Worm (Caenorhabditis elegans): ENCODE data around the gene C56E6.4.

Gene C56E6.4

DNA sequence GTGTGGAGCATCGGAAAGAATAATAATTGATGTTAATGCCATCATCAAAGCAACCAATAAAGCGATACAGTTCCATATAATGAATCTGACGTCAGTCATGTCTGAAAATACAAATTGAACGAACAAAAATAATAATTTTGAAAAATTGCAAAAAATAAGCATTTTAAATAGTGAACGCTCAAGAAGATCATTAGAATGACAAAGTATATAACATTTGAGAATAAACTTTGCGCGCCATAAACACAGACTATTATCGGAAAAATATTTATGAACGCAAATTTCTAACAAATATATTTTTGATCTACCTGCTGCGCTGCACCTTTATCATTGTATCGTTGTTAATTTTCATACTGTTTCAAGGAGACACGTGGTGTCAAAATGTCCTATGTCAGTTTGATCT is 27.1 kb downstream of the C56E6.4 start, which contains the start of gene R05G9.3:
R05G9.3 (minus strand) TSS at position 101 of the 400 bp plus-strand sequence.
- TF ChIP-seq F13C5.2 (tag; optimal IDR thresholded peaks at IDR 0.05) (no peak), B0310.2 (tag; optimal IDR thresholded peaks at IDR 0.05) (no peak), ama-1 (optimal IDR thresholded peaks at IDR 0.05) (no peak), ceh-13 (GFP tag; optimal IDR thresholded peaks at IDR 0.05) (no peak), tbx-37 (GFP tag; conservative IDR thresholded peaks at IDR 0.05) (no peak), ceh-36 (tag; optimal IDR thresholded peaks at IDR 0.05) (no peak), hmbx-1 (tag; optimal IDR thresholded peaks at IDR 0.05) (no peak), scrt-1 (GFP tag; IDR thresholded peaks at IDR 0.05) (no peak), pes-1 (GFP tag; IDR thresholded peaks at IDR 0.05) (no peak), aly-1 (tag; optimal IDR thresholded peaks at IDR 0.05) (no peak), hnd-1 (tag; optimal IDR thresholded peaks at IDR 0.05) (no peak), sea-1 (GFP tag; conservative IDR thresholded peaks at IDR 0.05) (no peak), tbx-11 (GFP tag; IDR thresholded peaks at IDR 0.05) (no peak)

DNA sequence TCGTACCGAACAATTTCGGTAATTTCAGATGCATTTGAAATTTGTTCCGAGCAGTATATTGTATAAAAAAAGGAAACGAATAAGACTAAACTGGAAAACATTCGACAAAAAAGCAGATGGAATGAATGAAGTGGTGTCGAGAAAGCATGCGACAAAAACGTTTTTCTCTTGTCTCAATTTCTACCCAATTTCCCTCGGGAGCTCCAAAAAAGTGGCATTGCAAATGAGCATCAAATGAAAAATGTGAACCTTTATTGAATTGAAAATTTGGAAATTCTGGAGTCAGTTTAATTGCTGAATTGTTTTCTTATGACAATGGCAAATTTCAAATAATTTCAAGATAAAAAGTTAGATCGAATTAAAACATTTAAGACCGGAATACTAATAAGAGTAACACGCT is 28.4 kb downstream of the C56E6.4 start, which contains the start of gene R05G9.5:
R05G9.5 (minus strand) TSS at position 101 of the 400 bp plus-strand sequence.
- TF ChIP-seq ceh-36 (tag; optimal IDR thresholded peaks at IDR 0.05) (no peak), ama-1 (optimal IDR thresholded peaks at IDR 0.05) (no peak), tbx-11 (GFP tag; IDR thresholded peaks at IDR 0.05) (no peak), B0310.2 (tag; optimal IDR thresholded peaks at IDR 0.05) (no peak)

DNA sequence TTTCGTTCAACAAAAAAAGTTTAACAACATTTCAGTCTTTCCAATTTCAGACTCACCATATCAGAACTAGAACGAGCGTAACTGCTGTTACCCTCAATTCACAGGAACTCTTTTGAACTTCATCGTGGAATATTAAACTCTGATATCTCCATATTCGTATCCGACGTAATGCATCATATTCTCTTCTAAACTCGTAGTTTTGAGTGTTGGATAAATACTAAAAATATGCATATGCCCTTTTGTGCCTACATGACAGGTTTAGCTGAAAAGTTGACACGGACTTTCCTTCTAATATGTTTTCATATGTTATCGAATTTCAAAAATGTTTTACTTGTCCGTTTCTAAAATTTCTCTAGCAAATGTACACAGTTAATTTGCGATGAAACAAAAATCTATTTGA is 29.5 kb downstream of the C56E6.4 start, which contains the start of gene twk-49:
twk-49 (minus strand) TSS at position 101 of the 400 bp plus-strand sequence.
- TF ChIP-seq scrt-1 (GFP tag; IDR thresholded peaks at IDR 0.05) = no peak
- no peak for TF ChIP-seq ceh-36 (tag; optimal IDR thresholded peaks at IDR 0.05)
- no peak for TF ChIP-seq ama-1 (optimal IDR thresholded peaks at IDR 0.05)
- no peak for TF ChIP-seq hnd-1 (tag; optimal IDR thresholded peaks at IDR 0.05)
- TF ChIP-seq tra-4 (tag; optimal IDR thresholded peaks at IDR 0.05) = no peak
- TF ChIP-seq F13C5.2 (tag; optimal IDR thresholded peaks at IDR 0.05) = no peak

DNA sequence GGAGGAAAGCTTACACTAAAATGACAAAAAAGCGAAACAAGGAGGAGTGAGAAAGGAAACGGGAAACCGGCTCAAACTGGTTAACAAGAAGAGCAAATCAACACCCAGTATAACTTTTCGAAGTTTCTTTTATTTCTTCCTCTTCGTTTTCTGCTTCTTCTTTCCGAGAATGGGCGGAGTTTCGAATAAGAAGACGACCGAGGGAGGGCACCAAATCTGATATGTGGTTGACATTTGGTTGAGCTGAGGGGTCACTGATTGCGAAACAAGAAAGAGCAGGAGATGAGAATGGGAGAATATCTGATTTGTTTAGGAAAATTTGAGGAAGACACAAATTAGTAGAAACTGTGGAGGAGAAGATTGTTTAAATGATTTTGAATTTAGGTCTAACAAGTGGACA is 29.9 kb downstream of the C56E6.4 start:
- TF ChIP-seq hmg-4 (GFP tag; optimal IDR thresholded peaks at IDR 0.05) (no peak), ama-1 (optimal IDR thresholded peaks at IDR 0.05) (no peak), tbx-37 (GFP tag; conservative IDR thresholded peaks at IDR 0.05) (no peak), hmbx-1 (tag; optimal IDR thresholded peaks at IDR 0.05) (no peak), ceh-36 (tag; optimal IDR thresholded peaks at IDR 0.05) (no peak), hnd-1 (tag; optimal IDR thresholded peaks at IDR 0.05) (no peak), pes-1 (GFP tag; IDR thresholded peaks at IDR 0.05) (no peak), ceh-13 (GFP tag; optimal IDR thresholded peaks at IDR 0.05) (no peak), tra-4 (tag; optimal IDR thresholded peaks at IDR 0.05) (no peak), flt-1 (GFP tag; IDR thresholded peaks at IDR 0.05) (no peak), sea-1 (GFP tag; conservative IDR thresholded peaks at IDR 0.05) (no peak), aly-1 (tag; optimal IDR thresholded peaks at IDR 0.05) (no peak)

ce11 chrII:6497137-6497536 is 31.4 kb downstream of the C56E6.4 start:
- TF ChIP-seq flt-1 (GFP tag; IDR thresholded peaks at IDR 0.05) = no peak
- TF ChIP-seq ceh-13 (GFP tag; optimal IDR thresholded peaks at IDR 0.05) = no peak
- no peak for TF ChIP-seq tra-4 (tag; optimal IDR thresholded peaks at IDR 0.05)
- TF ChIP-seq hmbx-1 (tag; optimal IDR thresholded peaks at IDR 0.05) = no peak
- no peak for TF ChIP-seq hnd-1 (tag; optimal IDR thresholded peaks at IDR 0.05)
- no peak for TF ChIP-seq scrt-1 (GFP tag; IDR thresholded peaks at IDR 0.05)
- TF ChIP-seq ama-1 (optimal IDR thresholded peaks at IDR 0.05) = no peak

DNA sequence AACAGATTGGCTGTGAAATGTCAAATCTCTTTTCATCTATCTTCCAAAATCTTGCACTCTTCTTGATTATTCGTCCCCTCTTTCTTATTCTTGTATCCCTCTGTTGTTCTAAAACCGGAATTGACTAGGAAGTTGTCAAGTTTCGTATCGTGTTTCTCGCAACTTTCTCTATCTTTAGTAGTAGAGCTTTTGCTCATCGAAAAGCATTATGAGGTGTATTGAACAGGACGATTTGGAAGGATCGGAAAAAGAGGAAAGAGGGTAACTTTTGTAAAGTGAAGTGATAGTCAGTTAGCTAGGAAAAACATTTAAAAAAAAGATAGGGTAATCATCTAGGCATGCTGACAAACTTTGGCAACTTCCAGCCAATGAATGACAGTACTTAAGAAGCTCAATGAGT is 32.0 kb downstream of the C56E6.4 start:
- TF ChIP-seq tbx-37 (GFP tag; conservative IDR thresholded peaks at IDR 0.05) (no peak), tra-4 (tag; optimal IDR thresholded peaks at IDR 0.05) (no peak), hmg-4 (GFP tag; optimal IDR thresholded peaks at IDR 0.05) (no peak)

DNA sequence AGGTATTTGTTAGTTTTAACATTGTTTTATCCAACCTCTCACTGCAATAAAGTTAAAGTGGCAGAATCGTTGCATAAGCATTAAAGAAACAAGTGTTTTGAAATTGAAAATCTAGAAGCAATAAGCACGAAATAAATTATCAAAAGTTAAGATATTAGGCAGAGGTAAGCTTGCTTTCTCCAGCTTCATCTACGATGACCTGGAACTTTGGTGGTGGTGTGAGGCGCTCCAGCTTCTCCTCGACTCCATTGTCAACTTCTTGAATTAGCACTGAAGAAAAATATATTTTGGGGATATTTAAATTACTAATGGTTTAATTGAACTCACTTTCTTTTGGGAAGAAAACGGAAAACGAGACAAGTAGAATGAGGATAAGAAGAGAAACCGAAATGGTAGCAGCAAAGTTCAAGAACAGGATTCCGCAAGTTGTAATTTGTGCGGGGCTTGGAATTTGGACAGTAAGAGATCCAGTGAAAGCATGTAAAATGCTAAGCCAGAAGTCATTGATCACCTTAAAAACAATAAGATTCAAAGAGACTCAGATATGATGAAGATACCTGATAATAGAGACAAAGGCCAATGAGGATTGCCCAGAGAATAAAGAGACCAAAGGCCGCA is 34.7 kb downstream of the C56E6.4 start:
- TF ChIP-seq F13C5.2 (tag; optimal IDR thresholded peaks at IDR 0.05) (peak; percentile 5), tbx-11 (GFP tag; IDR thresholded peaks at IDR 0.05) (0 out of 2 replicates have a peak, but pooled peaks have one; percentile 5), aly-1 (tag; optimal IDR thresholded peaks at IDR 0.05) (no peak)

ce11 chrII:6493139-6493538 is 35.4 kb downstream of the C56E6.4 start:
- TF ChIP-seq ceh-13 (GFP tag; optimal IDR thresholded peaks at IDR 0.05) = no peak
- TF ChIP-seq F13C5.2 (tag; optimal IDR thresholded peaks at IDR 0.05) = no peak
- no peak for TF ChIP-seq ama-1 (optimal IDR thresholded peaks at IDR 0.05)
- no peak for TF ChIP-seq hmg-4 (GFP tag; optimal IDR thresholded peaks at IDR 0.05)
- TF ChIP-seq tbx-37 (GFP tag; conservative IDR thresholded peaks at IDR 0.05) = no peak
- no peak for TF ChIP-seq ets-7 (tag; optimal IDR thresholded peaks at IDR 0.05)
- TF ChIP-seq aly-1 (tag; optimal IDR thresholded peaks at IDR 0.05) = no peak
- no peak for TF ChIP-seq scrt-1 (GFP tag; IDR thresholded peaks at IDR 0.05)
- TF ChIP-seq ceh-36 (tag; optimal IDR thresholded peaks at IDR 0.05) = no peak
- TF ChIP-seq sea-1 (GFP tag; conservative IDR thresholded peaks at IDR 0.05) = no peak
- no peak for TF ChIP-seq tbx-11 (GFP tag; IDR thresholded peaks at IDR 0.05)
- no peak for TF ChIP-seq B0310.2 (tag; optimal IDR thresholded peaks at IDR 0.05)
- TF ChIP-seq flt-1 (GFP tag; IDR thresholded peaks at IDR 0.05) = no peak
- no peak for TF ChIP-seq pes-1 (GFP tag; IDR thresholded peaks at IDR 0.05)
- no peak for TF ChIP-seq hmbx-1 (tag; optimal IDR thresholded peaks at IDR 0.05)

All from whole organism, early embryonic.